Worm (Caenorhabditis elegans): ENCODE data around the gene F26H11.8.

Gene F26H11.8

ce11 chrII:14374594-14374993 is 13.7 kb upstream of the F26H11.8 start:
- TF ChIP-seq nhr-76 (tag; optimal IDR thresholded peaks at IDR 0.05) = no peak
- no peak for TF ChIP-seq nhr-85 (tag)
- no peak for TF ChIP-seq ceh-88 (GFP tag; IDR thresholded peaks at IDR 0.05)
- TF ChIP-seq tlp-1 (tag; optimal IDR thresholded peaks at IDR 0.05) = no peak
- TF ChIP-seq dsc-1 (tag; optimal IDR thresholded peaks at IDR 0.05) = no peak
- no peak for TF ChIP-seq C16A3.4 (tag; optimal IDR thresholded peaks at IDR 0.05)
- no peak for TF ChIP-seq unc-86 (tag; optimal IDR thresholded peaks at IDR 0.05)
- TF ChIP-seq irx-1 (tag; optimal IDR thresholded peaks at IDR 0.05) = no peak
- no peak for TF ChIP-seq vab-15 (tag; optimal IDR thresholded peaks at IDR 0.05)
- no peak for TF ChIP-seq elt-3 (tag; optimal IDR thresholded peaks at IDR 0.05)
- no peak for TF ChIP-seq egl-27 (tag; optimal IDR thresholded peaks at IDR 0.05)
- no peak for TF ChIP-seq hpl-2 (GFP tag; optimal IDR thresholded peaks at IDR 0.05)
- no peak for TF ChIP-seq alr-1 (tag; optimal IDR thresholded peaks at IDR 0.05; ENCODE audit: borderline replicate concordance)
- no peak for TF ChIP-seq elt-2 (tag; optimal IDR thresholded peaks at IDR 0.05)
- no peak for TF ChIP-seq dpl-1 (GFP tag; optimal IDR thresholded peaks at IDR 0.05)
- no peak for TF ChIP-seq efl-3 (GFP tag; optimal IDR thresholded peaks at IDR 0.05)

DNA sequence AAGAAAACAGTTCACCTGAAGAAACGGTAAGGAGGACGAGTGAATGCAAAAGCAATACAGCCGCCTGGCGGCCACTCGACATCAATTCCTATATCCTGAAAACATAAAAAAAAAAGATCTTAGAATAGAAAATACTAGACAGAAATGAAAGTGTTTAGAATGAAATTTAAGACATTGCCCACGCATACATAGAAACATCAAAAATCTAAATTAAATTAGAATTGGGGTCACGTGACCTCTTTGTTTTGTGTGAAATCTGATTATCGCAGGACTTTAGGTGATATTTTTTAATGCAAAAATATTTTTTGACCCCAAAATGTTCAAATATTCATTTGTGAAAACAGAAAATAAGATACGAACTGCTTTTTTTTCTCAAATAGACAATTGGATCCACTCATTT is 10.5 kb upstream of the F26H11.8 start, which contains the start of gene acr-20:
Gene acr-20, minus strand, starts transcription at position 101 of the 400 bp plus-strand sequence.
- TF ChIP-seq ama-1 (optimal IDR thresholded peaks at IDR 0.05) (no peak), nhr-19 (GFP tag; conservative IDR thresholded peaks at IDR 0.05) (no peak), unc-30 (tag; optimal IDR thresholded peaks at IDR 0.05) (no peak), unc-98 (GFP tag; IDR thresholded peaks at IDR 0.05) (no peak), pax-3 (tag; optimal IDR thresholded peaks at IDR 0.05) (no peak), lir-3 (tag; optimal IDR thresholded peaks at IDR 0.05; ENCODE audit: poor library complexity) (no peak), nhr-12 (tag; optimal IDR thresholded peaks at IDR 0.05) (no peak), hlh-17 (GFP tag; optimal IDR thresholded peaks at IDR 0.05; ENCODE audit: borderline replicate concordance) (no peak), efl-3 (GFP tag; optimal IDR thresholded peaks at IDR 0.05) (no peak), efl-1 (optimal IDR thresholded peaks at IDR 0.05) (no peak), efl-1 (GFP tag; optimal IDR thresholded peaks at IDR 0.05 in 1 of 2) (no peak), egl-13 (tag; optimal IDR thresholded peaks at IDR 0.05) (no peak), C04F5.9 (tag; optimal IDR thresholded peaks at IDR 0.05) (no peak), irx-1 (tag; optimal IDR thresholded peaks at IDR 0.05) (no peak), nhr-47 (tag; optimal IDR thresholded peaks at IDR 0.05) (no peak), fkh-4 (tag; optimal IDR thresholded peaks at IDR 0.05; ENCODE audit: borderline replicate concordance) (no peak)

DNA sequence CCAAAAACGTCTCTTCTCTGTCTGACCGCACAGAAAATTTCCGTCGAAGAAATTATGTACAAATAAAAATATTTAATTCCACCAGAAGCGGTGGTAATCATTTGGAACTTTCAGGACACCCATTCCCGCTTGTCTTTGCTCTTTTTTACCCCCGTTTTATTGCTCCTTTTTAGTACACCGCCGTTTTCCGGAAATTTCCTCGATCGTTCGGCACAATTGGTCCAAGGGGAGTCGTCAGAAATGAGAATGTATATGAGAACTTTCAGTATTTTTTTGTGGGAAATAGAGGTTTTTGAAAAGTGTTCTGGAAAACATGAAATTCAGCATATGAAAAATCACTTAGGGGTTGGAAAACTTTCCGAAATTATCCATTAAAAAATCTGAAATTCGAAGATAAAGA is 7.5 kb upstream of the F26H11.8 start:
- no peak for TF ChIP-seq blmp-1 (tag; optimal IDR thresholded peaks at IDR 0.05)
- peak; percentile 50 for TF ChIP-seq nhr-85 (tag)
- no peak for TF ChIP-seq ets-5 (GFP tag; IDR thresholded peaks at IDR 0.05)
- TF ChIP-seq hlh-4 (tag; optimal IDR thresholded peaks at IDR 0.05) = no peak

DNA sequence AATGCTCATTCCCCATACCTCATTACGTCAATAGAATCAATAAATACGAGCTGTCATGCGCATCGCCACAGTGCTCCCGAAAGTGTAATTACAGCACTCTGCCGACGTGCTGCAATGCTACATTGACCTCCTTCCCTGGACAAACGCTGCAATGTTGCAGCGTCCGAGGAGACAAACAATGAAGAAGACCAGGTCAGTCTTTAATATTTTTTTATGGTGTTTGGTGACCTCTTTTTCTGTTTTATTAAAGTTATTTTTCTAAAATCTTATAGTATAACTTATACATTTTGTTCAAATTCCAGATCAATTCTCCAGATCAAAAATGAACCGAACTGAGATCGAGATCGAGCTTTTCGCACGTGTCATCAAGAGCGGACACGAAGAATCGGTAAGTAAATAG is 6.9 kb upstream of the F26H11.8 start, which contains the start of gene sdz-26:
Gene sdz-26, plus strand, starts transcription at position 301 of the 400 bp plus-strand sequence.
- TF ChIP-seq lin-15B (tag; optimal IDR thresholded peaks at IDR 0.05) (no peak), aly-2 (tag; optimal IDR thresholded peaks at IDR 0.05) (no peak), nhr-28 (tag; optimal IDR thresholded peaks at IDR 0.05) (no peak), unc-98 (GFP tag; IDR thresholded peaks at IDR 0.05) (no peak), alr-1 (tag; optimal IDR thresholded peaks at IDR 0.05; ENCODE audit: borderline replicate concordance) (no peak), mab-9 (GFP tag; IDR thresholded peaks at IDR 0.05) (no peak), snpc-4 (tag; optimal IDR thresholded peaks at IDR 0.05) (no peak), skn-1 (tag; optimal IDR thresholded peaks at IDR 0.05) (no peak), C16A3.4 (tag; optimal IDR thresholded peaks at IDR 0.05) (no peak), aha-1 (tag; optimal IDR thresholded peaks at IDR 0.05) (no peak), nhr-11 (tag; optimal IDR thresholded peaks at IDR 0.05) (no peak), nhr-19 (GFP tag; conservative IDR thresholded peaks at IDR 0.05) (no peak), hpl-2 (GFP tag; optimal IDR thresholded peaks at IDR 0.05) (no peak), rnt-1 (tag; optimal IDR thresholded peaks at IDR 0.05) (no peak), ceh-8 (GFP tag; optimal IDR thresholded peaks at IDR 0.05) (no peak)

Data from whole organism, L1 larva.